Fruit fly (Drosophila melanogaster): ENCODE data around the gene CG34177.

Gene CG34177

dm6 chr2L:4403013-4403604 lies 30.6 kb upstream of the CG34177 start, which contains the start of gene Dim1 (continued):
- TF ChIP-seq Hr39 (optimal IDR thresholded peaks at IDR 0.05) (no peak), dmrt11E (tag; optimal IDR thresholded peaks at IDR 0.05) (no peak), bowl (GFP tag; IDR thresholded peaks at IDR 0.05) (no peak), CG9437 (GFP tag; optimal IDR thresholded peaks at IDR 0.05) (no peak), bbx (GFP tag; IDR thresholded peaks at IDR 0.05; ENCODE audit: partially characterized antibody) (peak; percentile 74), dpn (GFP tag; optimal IDR thresholded peaks at IDR 0.05) (no peak), CG16815 (GFP tag; optimal IDR thresholded peaks at IDR 0.05) (no peak), Meics (GFP tag; optimal IDR thresholded peaks at IDR 0.05) (no peak), CG42726 (GFP tag; IDR thresholded peaks at IDR 0.05; ENCODE audit: partially characterized antibody) (no peak), CG12219 (GFP tag; optimal IDR thresholded peaks at IDR 0.05) (peak; percentile 38), Opbp (GFP tag; IDR thresholded peaks at IDR 0.05; ENCODE audit: partially characterized antibody) (peak; percentile 74), CG8089 (GFP tag; optimal IDR thresholded peaks at IDR 0.05) (no peak), CG14860 (GFP tag; IDR thresholded peaks at IDR 0.05; ENCODE audit: partially characterized antibody) (peak; percentile 72), C15 (GFP tag; IDR thresholded peaks at IDR 0.05) (no peak), CG11560 (tag; IDR thresholded peaks at IDR 0.05) (no peak), CG13624 (GFP tag; optimal IDR thresholded peaks at IDR 0.05) (no peak), Six4 (GFP tag; optimal IDR thresholded peaks at IDR 0.05) (no peak), trem (tag; optimal IDR thresholded peaks at IDR 0.05) (peak; percentile 28), Dad (GFP tag; optimal IDR thresholded peaks at IDR 0.05) (peak; percentile 50), cwo (GFP tag; optimal IDR thresholded peaks at IDR 0.05) (no peak), CG11696 (GFP tag; IDR thresholded peaks at IDR 0.05) (no peak), Gsc (GFP tag; IDR thresholded peaks at IDR 0.05) (no peak), CG17612 (GFP tag; IDR thresholded peaks at IDR 0.05) (no peak), eve (GFP tag; optimal IDR thresholded peaks at IDR 0.05) (no peak), dati (GFP tag; IDR thresholded peaks at IDR 0.05) (no peak), Hmx (GFP tag; optimal IDR thresholded peaks at IDR 0.05) (no peak), pum (GFP tag; optimal IDR thresholded peaks at IDR 0.05) (no peak), Sry-β (GFP tag; optimal IDR thresholded peaks at IDR 0.05) (no peak), CG31224 (GFP tag; IDR thresholded peaks at IDR 0.05) (no peak), nerfin-2 (GFP tag; IDR thresholded peaks at IDR 0.05; ENCODE audit: partially characterized antibody) (peak; percentile 70), CG7745 (tag; optimal IDR thresholded peaks at IDR 0.05) (no peak), NC2α (GFP tag; optimal IDR thresholded peaks at IDR 0.05) (no peak), Asciz (GFP tag; optimal IDR thresholded peaks at IDR 0.05) (peak; percentile 31), gfzf (GFP tag; optimal IDR thresholded peaks at IDR 0.05) (peak; percentile 20), CG17359 (tag; optimal IDR thresholded peaks at IDR 0.05) (no peak), CG17186 (GFP tag; optimal IDR thresholded peaks at IDR 0.05) (peak; percentile 36), CG2199 (GFP tag; IDR thresholded peaks at IDR 0.05) (no peak), CG14014 (GFP tag; IDR thresholded peaks at IDR 0.05) (no peak), Blimp-1 (GFP tag; optimal IDR thresholded peaks at IDR 0.05) (no peak), YL-1 (GFP tag; optimal IDR thresholded peaks at IDR 0.05) (peak; percentile 73), CG17802 (tag; optimal IDR thresholded peaks at IDR 0.05) (no peak), CG15479 (GFP tag; optimal IDR thresholded peaks at IDR 0.05) (no peak), CG13894 (tag; optimal IDR thresholded peaks at IDR 0.05) (no peak), CG32772 (GFP tag; IDR thresholded peaks at IDR 0.05) (no peak), hkb (optimal IDR thresholded peaks at IDR 0.05) (no peak), hkb (GFP tag; IDR thresholded peaks at IDR 0.05) (peak; percentile 50), gt (GFP tag; IDR thresholded peaks at IDR 0.05) (no peak), E2f1 (GFP tag; IDR thresholded peaks at IDR 0.05) (no peak), HLH54F (GFP tag; optimal IDR thresholded peaks at IDR 0.05) (no peak), Trl (optimal IDR thresholded peaks at IDR 0.05) (no peak), Trl (GFP tag; optimal IDR thresholded peaks at IDR 0.05) (no peak), CG8924 (tag; optimal IDR thresholded peaks at IDR 0.05) (no peak)

Data from whole organism, embryonic.